Fruit fly (Drosophila melanogaster): ENCODE measurements around the gene CG8289.
A peak's percentile ranks its signal among the peaks of the same experiment; 100 is the strongest.

CG8289 gene

dm6 chrX:17640837-17641236, 5.0 kb upstream of the CG8289 start:
- no peak for TF ChIP-seq noc (tag; optimal IDR thresholded peaks at IDR 0.05)

DNA sequence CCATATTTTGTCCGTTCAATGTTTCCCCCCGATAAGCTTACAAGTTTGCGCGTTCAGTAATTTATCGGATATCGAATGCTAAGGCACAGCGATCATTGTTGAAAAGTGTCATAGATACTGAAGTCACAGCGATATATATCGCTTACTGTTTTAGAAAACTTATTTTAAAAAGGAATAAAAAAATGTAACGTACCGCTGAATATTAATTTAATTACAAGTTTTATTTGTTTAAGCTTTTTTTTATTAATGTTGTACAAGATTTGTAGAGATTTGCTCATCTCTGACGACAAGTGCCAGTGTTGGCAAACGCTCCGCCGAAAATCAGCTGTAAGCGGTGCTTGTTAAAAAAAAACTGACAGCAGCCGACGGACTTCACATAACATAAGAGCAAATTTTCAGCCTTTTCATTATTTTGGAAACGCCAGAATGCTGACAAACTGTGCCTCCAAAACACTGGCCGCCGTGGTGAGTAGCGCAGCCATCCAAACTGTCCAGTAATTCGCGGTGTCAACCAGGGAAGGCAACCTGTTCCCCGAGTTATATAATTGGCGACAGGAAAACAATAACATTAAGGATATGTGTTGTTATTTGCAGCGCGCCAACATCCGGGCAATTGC, 3.7 kb downstream of the CG8289 start, which contains the start of the genes corolla and ND-24:
corolla (minus strand) TSS at position 52 of the 617 bp plus-strand sequence.
ND-24 (plus strand) TSS at position 94 of the 617 bp plus-strand sequence.
- peak; percentile 71 for TF ChIP-seq noc (tag; optimal IDR thresholded peaks at IDR 0.05)

dm6 chrX:17629317-17629716, 6.5 kb downstream of the CG8289 start, which contains the start of gene CG8326:
CG8326 (minus strand) TSS chrX:17629492.
- TF ChIP-seq noc (tag; optimal IDR thresholded peaks at IDR 0.05), result no peak

- TF ChIP-seq noc (tag; optimal IDR thresholded peaks at IDR 0.05), result peak; percentile 10
Observed at dm6 chrX:17627090-17627992, 8.5 kb downstream of the CG8289 start, which contains the start of gene stas. stas (minus strand) TSS chrX:17627895.

dm6 chrX:17625833-17626232, 10.0 kb downstream of the CG8289 start:
- peak; percentile 31 for TF ChIP-seq noc (tag; optimal IDR thresholded peaks at IDR 0.05)

DNA sequence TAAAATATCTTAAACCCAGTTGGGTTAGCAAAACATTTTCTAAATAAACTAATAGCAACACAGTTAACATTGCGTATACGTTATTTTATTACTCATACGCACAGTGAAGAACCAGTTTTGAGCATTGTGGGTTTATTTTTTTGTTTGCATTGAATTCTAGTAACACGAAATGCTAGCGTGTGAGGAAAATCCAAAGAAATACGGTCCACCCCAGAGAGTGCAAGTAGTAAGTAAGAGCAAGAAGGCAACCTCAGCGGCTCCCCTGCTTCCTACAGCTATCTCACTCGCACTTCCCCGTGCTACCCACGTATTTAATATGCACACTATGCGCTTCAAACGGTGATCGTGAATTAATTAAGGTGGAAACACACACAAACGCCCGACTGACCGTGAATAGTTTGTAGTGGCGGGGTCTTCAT, 10.9 kb downstream of the CG8289 start:
- TF ChIP-seq noc (tag; optimal IDR thresholded peaks at IDR 0.05), result peak; percentile 97

DNA sequence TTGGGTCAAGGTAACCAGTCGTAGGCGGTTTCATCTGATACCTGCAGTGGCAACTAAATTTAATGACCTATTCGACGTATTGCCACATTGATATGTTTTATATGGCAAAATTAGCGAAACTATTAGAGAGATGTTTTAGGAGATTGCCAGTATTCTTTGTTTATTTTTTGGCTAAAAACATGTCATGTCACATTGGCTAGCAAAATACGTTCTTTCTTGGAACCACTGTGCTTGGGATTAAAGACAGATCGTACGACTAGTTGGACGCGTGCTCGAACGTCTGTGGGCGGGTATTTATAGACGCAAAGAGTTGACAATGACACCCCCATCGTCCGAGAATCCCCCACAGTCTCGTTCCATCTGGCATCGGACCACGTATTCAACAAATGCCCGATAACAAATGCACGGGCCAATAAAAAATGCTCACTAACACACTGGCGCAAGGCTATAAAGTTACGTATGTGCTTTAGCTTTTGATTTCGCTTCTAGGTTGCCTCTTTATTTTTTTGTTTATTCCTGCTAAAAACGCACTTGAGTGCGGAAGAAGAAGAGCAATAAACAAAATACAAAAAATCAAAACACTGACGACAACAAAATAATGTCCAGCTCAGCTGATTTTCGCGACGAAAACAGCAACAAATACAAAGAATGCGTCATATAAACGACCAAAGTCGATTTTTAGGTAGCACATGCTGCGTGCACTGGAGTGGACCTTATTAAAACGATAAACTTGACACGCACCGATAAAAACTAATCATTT, 11.4 kb downstream of the CG8289 start:
- TF ChIP-seq noc (tag; optimal IDR thresholded peaks at IDR 0.05), result no peak

- no peak for TF ChIP-seq noc (tag; optimal IDR thresholded peaks at IDR 0.05)
Observed at dm6 chrX:17622187-17622586, 13.7 kb downstream of the CG8289 start.

DNA sequence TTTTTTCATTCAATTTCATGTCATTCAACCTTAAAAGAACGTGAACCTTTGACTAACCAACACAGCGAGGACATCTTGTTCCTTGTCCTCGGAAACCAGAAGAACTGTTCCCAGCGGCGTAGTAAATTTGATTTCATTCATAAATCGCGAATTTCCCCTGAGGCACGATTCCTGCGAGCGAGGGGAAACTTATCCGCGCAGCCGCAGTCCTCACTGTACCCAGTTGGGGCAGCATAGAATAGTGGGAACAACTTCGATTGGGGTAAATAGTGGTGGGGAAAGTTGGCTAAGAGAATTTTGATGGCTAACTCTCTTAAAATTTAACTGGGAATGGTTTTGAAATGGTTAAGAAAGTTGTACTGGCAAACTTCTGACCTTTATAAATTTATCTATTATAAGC, 24.4 kb downstream of the CG8289 start:
- TF ChIP-seq noc (tag; optimal IDR thresholded peaks at IDR 0.05), result no peak

DNA sequence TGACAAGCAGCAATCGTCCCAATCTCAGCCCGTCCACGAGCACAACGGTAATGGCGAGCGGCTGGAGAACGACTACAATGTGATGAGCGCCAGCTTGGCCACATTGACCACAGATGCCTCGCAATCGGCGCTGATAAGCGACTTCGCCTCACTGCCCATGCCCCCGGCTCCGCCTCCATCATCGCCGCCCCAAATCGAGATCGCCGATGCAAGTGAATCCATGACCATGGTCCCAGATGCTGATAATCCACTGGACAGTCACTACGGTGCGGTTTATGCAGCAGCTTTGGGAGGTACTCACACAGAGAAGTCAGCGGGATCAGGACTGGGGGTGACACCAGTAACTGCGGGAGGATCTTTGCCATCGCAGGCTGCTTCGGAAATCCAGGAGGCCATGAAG, 33.4 kb downstream of the CG8289 start:
- TF ChIP-seq noc (tag; optimal IDR thresholded peaks at IDR 0.05), result no peak

dm6 chrX:17599330-17599729, 36.5 kb downstream of the CG8289 start, which contains the start of gene X11L:
X11L (plus strand) TSS chrX:17599608.
- no peak for TF ChIP-seq noc (tag; optimal IDR thresholded peaks at IDR 0.05)

DNA sequence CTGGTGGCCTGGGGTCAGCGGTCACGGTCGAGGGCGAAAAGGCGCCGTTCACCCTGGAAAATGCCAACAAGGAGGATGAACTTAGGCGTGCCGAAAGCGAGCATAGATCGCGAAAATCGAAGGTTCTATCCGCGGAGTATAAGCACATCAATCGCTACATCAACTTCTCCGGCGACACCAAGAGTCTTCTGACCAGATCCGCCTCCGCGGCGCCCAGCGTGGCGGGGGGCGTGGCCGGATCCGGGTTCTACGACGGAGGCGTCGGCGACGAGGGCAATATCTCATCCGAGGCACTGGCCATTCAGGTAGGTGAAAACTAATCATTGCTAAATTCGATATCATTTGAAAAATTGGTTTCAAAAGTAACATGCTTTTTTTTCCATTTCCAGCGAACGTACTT, 38.2 kb downstream of the CG8289 start:
- no peak for TF ChIP-seq noc (tag; optimal IDR thresholded peaks at IDR 0.05)

dm6 chrX:17595822-17596221, 40.0 kb downstream of the CG8289 start:
- peak; percentile 88 for TF ChIP-seq noc (tag; optimal IDR thresholded peaks at IDR 0.05)

- no peak for TF ChIP-seq noc (tag; optimal IDR thresholded peaks at IDR 0.05)
Observed at dm6 chrX:17594745-17595144, 41.1 kb downstream of the CG8289 start.

dm6 chrX:17588565-17588964, 47.3 kb downstream of the CG8289 start, which contains the start of gene CG12992:
CG12992 (plus strand) TSS chrX:17588865.
- TF ChIP-seq noc (tag; optimal IDR thresholded peaks at IDR 0.05), result no peak

dm6 chrX:17588134-17588533, 47.7 kb downstream of the CG8289 start:
- TF ChIP-seq noc (tag; optimal IDR thresholded peaks at IDR 0.05), result no peak

All from whole organism, larva.